Worm (Caenorhabditis elegans) whole organism, late embryonic: ENCODE results near the gene adal-1.

Experiments
- C38D4.7 ChIP-seq: fragments of 200-800 bp; sonication (Bioruptor generic); optimal IDR thresholded peaks from 2 replicates; lab custom pipeline; 2018; ENCODE audit warnings: mild to moderate bottlenecking, missing genetic modification characterization, moderate library complexity, missing compliant biosample characterization
- F13H6.1 ChIP-seq: sonication (generic microtip); optimal IDR thresholded peaks from 2 replicates; lab custom pipeline; 2016; ENCODE audit warnings: missing genetic modification characterization, missing compliant biosample characterization
- ahr-1 ChIP-seq: sonication (generic microtip); optimal IDR thresholded peaks from 2 replicates; lab custom pipeline; 2016; ENCODE audit warnings: missing genetic modification characterization, missing compliant biosample characterization
- ama-1 ChIP-seq: fragments of 150-350 bp; optimal IDR thresholded peaks from 2 replicates; lab custom pipeline; 2014
- ceh-2 ChIP-seq: sonication (generic microtip); optimal IDR thresholded peaks from 2 replicates; lab custom pipeline; 2016; ENCODE audit warnings: missing genotype, missing genetic modification characterization, missing compliant biosample characterization
- ceh-22 ChIP-seq: sonication (generic microtip); optimal IDR thresholded peaks from 2 replicates; lab custom pipeline; 2017; ENCODE audit warnings: missing biosample characterization, missing genetic modification characterization
- ceh-24 ChIP-seq: sonication (generic microtip); optimal IDR thresholded peaks from 2 replicates; lab custom pipeline; 2016; ENCODE audit warnings: mild to moderate bottlenecking, missing genetic modification characterization, missing compliant biosample characterization
- ceh-30 ChIP-seq: fragments of 150-350 bp; optimal IDR thresholded peaks from 2 replicates; lab custom pipeline; 2014; ENCODE audit warnings: missing biosample characterization, missing genetic modification characterization
- ceh-31 ChIP-seq: sonication (generic microtip); optimal IDR thresholded peaks from 2 replicates; lab custom pipeline; 2016; ENCODE audit warnings: missing genetic modification characterization, missing compliant biosample characterization
- ceh-34 ChIP-seq: sonication (generic microtip); optimal IDR thresholded peaks from 2 replicates; lab custom pipeline; 2016; ENCODE audit warnings: mild to moderate bottlenecking, missing genetic modification characterization, missing compliant biosample characterization
- ceh-6 ChIP-seq: fragments of 200-800 bp; sonication (Bioruptor generic); optimal IDR thresholded peaks from 2 replicates; lab custom pipeline; 2018; ENCODE audit warnings: mild to moderate bottlenecking, missing genetic modification characterization, missing compliant biosample characterization
- dmd-4 ChIP-seq: sonication (generic microtip); optimal IDR thresholded peaks from 2 replicates; lab custom pipeline; 2016; ENCODE audit warnings: borderline replicate concordance, missing genetic modification characterization, missing compliant biosample characterization
- elt-2 ChIP-seq: sonication (generic microtip); optimal IDR thresholded peaks from 2 replicates; lab custom pipeline; 2016; ENCODE audit warnings: missing genetic modification reagents, missing genetic modification characterization, missing compliant biosample characterization
- ets-4 ChIP-seq: sonication (generic microtip); optimal IDR thresholded peaks from 2 replicates; lab custom pipeline; 2016; ENCODE audit warnings: missing genetic modification characterization, missing compliant biosample characterization
- hlh-13 ChIP-seq: fragments of 200-800 bp; sonication (Bioruptor generic); optimal IDR thresholded peaks from 2 replicates; lab custom pipeline; 2018; ENCODE audit warnings: mild to moderate bottlenecking, missing genetic modification characterization, missing compliant biosample characterization
- hlh-15 ChIP-seq: sonication (generic microtip); optimal IDR thresholded peaks from 2 replicates; lab custom pipeline; 2016; ENCODE audit warnings: missing genetic modification characterization, missing compliant biosample characterization
- hlh-6 ChIP-seq: sonication (generic microtip); optimal IDR thresholded peaks from 2 replicates; lab custom pipeline; 2016; ENCODE audit warnings: missing genotype, missing genetic modification characterization, missing compliant biosample characterization
- madf-2 ChIP-seq: sonication (generic microtip); optimal IDR thresholded peaks from 2 replicates; lab custom pipeline; 2017; ENCODE audit warnings: missing genetic modification characterization, missing compliant biosample characterization
- nfya-1 ChIP-seq: sonication (generic microtip); optimal IDR thresholded peaks from 2 replicates; lab custom pipeline; 2017; ENCODE audit warnings: missing genetic modification characterization, mild to moderate bottlenecking, missing compliant biosample characterization, antibody characterized with exemption, moderate library complexity
- npax-4 ChIP-seq: sonication (generic microtip); optimal IDR thresholded peaks from 2 replicates; lab custom pipeline; 2016; ENCODE audit warnings: missing genetic modification characterization, missing compliant biosample characterization
- odd-2 ChIP-seq: sonication (generic microtip); optimal IDR thresholded peaks from 2 replicates; lab custom pipeline; 2017; ENCODE audit warnings: antibody characterized with exemption, mild to moderate bottlenecking, missing genetic modification characterization, missing compliant biosample characterization
- pag-3 ChIP-seq: sonication (generic microtip); optimal IDR thresholded peaks from 2 replicates; lab custom pipeline; 2016; ENCODE audit warnings: missing compliant biosample characterization, missing genetic modification characterization, borderline replicate concordance
- pax-1 ChIP-seq: fragments of 150-350 bp; optimal IDR thresholded peaks from 2 replicates; lab custom pipeline; 2014; ENCODE audit warnings: missing biosample characterization, missing genetic modification characterization
- pha-2 ChIP-seq: sonication (generic microtip); optimal IDR thresholded peaks from 2 replicates; lab custom pipeline; 2017; ENCODE audit warnings: mild to moderate bottlenecking, missing genetic modification characterization, missing compliant biosample characterization
- pha-4 ChIP-seq: fragments of 150-350 bp; optimal IDR thresholded peaks from 2 replicates; lab custom pipeline; 2018; ENCODE audit warnings: missing biosample characterization, missing genetic modification reagents, missing genetic modification characterization
- pqm-1 ChIP-seq: sonication (generic microtip); optimal IDR thresholded peaks from 2 replicates; lab custom pipeline; 2016; ENCODE audit warnings: missing genetic modification characterization, missing compliant biosample characterization
- ref-2 ChIP-seq: sonication (generic microtip); optimal IDR thresholded peaks from 2 replicates; lab custom pipeline; 2016; ENCODE audit warnings: missing genetic modification characterization, missing compliant biosample characterization
- rnt-1 ChIP-seq: sonication (generic microtip); optimal IDR thresholded peaks from 2 replicates; lab custom pipeline; 2016; ENCODE audit warnings: missing genetic modification characterization, missing compliant biosample characterization
- sdc-2 ChIP-seq: sonication (generic microtip); optimal IDR thresholded peaks from 2 replicates; lab custom pipeline; 2016; ENCODE audit warnings: missing genotype, missing genetic modification characterization, missing compliant biosample characterization
- sox-2 ChIP-seq: fragments of 200-800 bp; sonication (Bioruptor generic); IDR thresholded peaks from 2 replicates; pipeline ENCODE4 v1.3.6; 2022; ENCODE audit warnings: missing genetic modification reagents, missing genetic modification characterization, missing compliant biosample characterization
- sox-4 ChIP-seq: sonication (generic microtip); optimal IDR thresholded peaks from 2 replicates; lab custom pipeline; 2017; ENCODE audit warnings: mild to moderate bottlenecking, missing genetic modification characterization, inconsistent platforms, missing compliant biosample characterization
- tbx-2 ChIP-seq: sonication (generic microtip); optimal IDR thresholded peaks from 2 replicates; lab custom pipeline; 2016; ENCODE audit warnings: missing genetic modification characterization, missing compliant biosample characterization
- ttx-3 ChIP-seq: sonication (generic microtip); optimal IDR thresholded peaks from 2 replicates; lab custom pipeline; 2016; ENCODE audit warnings: missing genetic modification reagents, missing genetic modification characterization, missing compliant biosample characterization
- unc-42 ChIP-seq: sonication (generic microtip); optimal IDR thresholded peaks from 2 replicates; lab custom pipeline; 2016; ENCODE audit warnings: missing genotype, missing genetic modification characterization, missing compliant biosample characterization
- unc-55 ChIP-seq: sonication (generic microtip); optimal IDR thresholded peaks from 2 replicates; lab custom pipeline; 2017; ENCODE audit warnings: missing biosample characterization, missing genetic modification reagents, missing genetic modification characterization
- ztf-16 ChIP-seq: sonication (generic microtip); optimal IDR thresholded peaks from 2 replicates; lab custom pipeline; 2017; ENCODE audit warnings: missing genetic modification characterization, missing compliant biosample characterization

adal-1 gene

DNA sequence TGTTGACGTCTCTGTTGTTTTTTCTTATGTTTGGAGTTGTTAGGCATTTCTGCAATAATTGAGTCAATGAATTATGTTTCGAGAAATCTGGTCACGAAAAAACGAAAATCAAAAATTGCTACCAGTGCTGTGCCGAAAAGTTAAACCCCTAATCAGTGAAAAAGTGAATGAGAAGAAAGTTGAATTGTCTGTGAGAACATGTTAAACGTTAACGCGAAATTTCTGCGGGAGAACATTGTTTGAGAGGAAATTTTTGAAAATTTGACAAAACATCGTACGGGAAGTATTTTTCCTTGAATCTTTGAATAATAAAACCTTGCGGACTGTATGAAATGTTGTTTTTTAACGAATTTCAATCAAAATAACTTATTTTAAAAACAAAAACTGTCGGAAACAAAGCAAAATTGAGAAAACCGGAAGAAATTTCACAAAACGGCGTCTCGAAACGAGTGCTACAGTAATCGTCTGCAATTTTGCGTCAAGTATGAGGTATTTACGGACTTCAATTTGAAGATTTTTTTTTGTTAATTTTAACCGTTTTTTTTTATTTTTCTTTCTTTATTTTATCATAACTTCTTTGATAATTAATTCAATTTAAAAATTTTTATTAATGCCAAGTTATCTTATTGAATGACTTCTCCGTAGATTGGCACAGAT is at the start of gene adal-1:
adal-1 (minus strand) TSS at position 51 of the 657 bp plus-strand sequence.
- no peak for TF ChIP-seq unc-55 (GFP tag; lab: Kevin White, UChicago)
- no peak for TF ChIP-seq ceh-6
- TF ChIP-seq ceh-24 (tag; lab: Kevin White, UChicago), result no peak
- TF ChIP-seq odd-2 (tag; lab: Kevin White, UChicago), result no peak
- TF ChIP-seq ztf-16 (tag; lab: Kevin White, UChicago), result no peak
- no peak for TF ChIP-seq unc-42 (tag; lab: Kevin White, UChicago)
- TF ChIP-seq elt-2 (tag; lab: Kevin White, UChicago), result no peak

DNA sequence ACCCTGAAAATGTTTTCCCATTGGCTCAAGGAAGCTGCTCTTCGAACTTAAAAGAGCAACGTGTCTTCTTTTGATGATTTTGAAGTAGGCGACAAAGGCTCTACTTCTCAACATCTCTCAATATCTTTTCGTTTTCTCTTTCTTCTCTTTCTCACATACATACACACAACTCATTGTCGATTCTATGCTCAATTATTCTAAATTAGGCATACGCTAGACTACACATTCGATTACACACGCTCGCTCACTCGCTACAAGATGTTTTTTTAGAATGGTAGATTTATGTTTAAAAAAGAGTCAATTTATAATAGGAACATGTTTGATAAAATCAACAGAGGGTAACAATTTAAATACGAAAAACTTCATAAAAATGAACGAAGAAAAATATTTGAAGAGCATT is 48.1 kb upstream of the adal-1 start:
- TF ChIP-seq pha-4 (tag; lab: Kevin White, UChicago) (no peak), unc-55 (GFP tag; lab: Kevin White, UChicago) (no peak), ceh-31 (tag; lab: Kevin White, UChicago) (peak; percentile 59), hlh-15 (tag; lab: Kevin White, UChicago) (no peak)

DNA sequence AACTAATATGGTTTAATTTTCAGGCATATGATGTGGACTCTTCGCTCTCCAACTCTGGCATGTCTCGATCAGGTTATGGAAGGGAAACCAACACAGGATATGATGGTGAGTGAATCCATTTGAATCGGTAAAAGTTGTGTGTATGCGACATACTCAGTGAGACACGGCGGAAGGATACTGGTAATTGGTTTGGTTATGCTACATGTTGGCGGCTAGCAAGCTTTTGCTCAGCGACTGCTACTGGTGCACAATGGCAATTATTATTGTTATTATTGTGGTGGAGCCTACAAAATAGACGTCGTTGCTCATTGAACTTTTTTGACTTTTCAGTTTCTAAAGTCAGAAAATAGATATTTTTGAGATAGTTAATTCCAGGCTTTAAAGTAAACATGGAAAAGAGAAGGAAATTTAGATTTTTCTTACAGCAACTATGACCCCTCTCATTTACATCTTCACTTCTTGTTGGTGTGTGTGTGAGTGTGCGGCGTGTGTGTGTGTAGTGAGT is 47.3 kb upstream of the adal-1 start:
- TF ChIP-seq rnt-1 (no peak), ceh-2 (no peak), hlh-15 (tag; lab: Kevin White, UChicago) (no peak), pag-3 (tag; lab: Kevin White, UChicago) (no peak), sox-4 (no peak), ceh-24 (tag; lab: Kevin White, UChicago) (no peak), unc-42 (tag; lab: Kevin White, UChicago) (peak; percentile 67), nfya-1 (tag; lab: Kevin White, UChicago) (peak; percentile 1)
- TF ChIP-seq, all 69 proteins: peak for 2

DNA sequence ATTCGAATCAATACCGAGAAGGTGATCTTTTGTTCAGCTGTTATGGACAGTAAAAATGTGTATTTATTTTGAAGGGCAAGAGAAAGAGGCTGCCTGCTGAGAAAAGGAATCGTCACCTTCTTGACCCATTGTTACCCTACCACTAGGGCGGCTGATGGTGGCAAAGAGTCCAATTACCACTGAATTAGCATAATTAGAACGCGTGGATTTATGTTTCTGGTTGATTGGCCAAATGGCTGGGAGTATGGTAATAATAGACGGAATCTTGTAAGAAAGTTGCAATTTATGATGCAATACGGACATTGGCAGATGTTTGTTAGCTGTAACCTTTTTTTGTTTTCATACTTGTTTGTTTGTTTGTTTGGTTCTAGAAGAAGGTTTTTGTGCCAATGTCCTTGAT is 46.4 kb upstream of the adal-1 start:
- no peak for TF ChIP-seq ama-1
- TF ChIP-seq ceh-6, result no peak
- TF ChIP-seq hlh-6 (tag; lab: Kevin White, UChicago), result no peak
- no peak for TF ChIP-seq nfya-1 (tag; lab: Kevin White, UChicago)
- TF ChIP-seq madf-2, result no peak
- no peak for TF ChIP-seq pha-4 (tag; lab: Kevin White, UChicago)
- TF ChIP-seq sox-2 (GFP tag; lab: Robert Waterston, UW), result peak; percentile 63; the same call in 1 of the 2 replicates
- no peak for TF ChIP-seq pax-1 (tag; lab: Kevin White, UChicago)
- TF ChIP-seq unc-42 (tag; lab: Kevin White, UChicago), result peak; percentile 9
- no peak for TF ChIP-seq npax-4 (tag; lab: Kevin White, UChicago)
- no peak for TF ChIP-seq ztf-16 (tag; lab: Kevin White, UChicago)
- no peak for TF ChIP-seq ceh-30 (tag; lab: Kevin White, UChicago)
- TF ChIP-seq dmd-4 (tag; lab: Kevin White, UChicago), result no peak
- no peak for TF ChIP-seq ets-4 (tag; lab: Kevin White, UChicago)
- TF ChIP-seq sdc-2 (tag; lab: Kevin White, UChicago), result no peak
- TF ChIP-seq ttx-3 (tag; lab: Kevin White, UChicago), result no peak
- TF ChIP-seq tbx-2 (tag; lab: Kevin White, UChicago), result no peak
- no peak for TF ChIP-seq ahr-1 (tag; lab: Kevin White, UChicago)
- TF ChIP-seq F13H6.1, result no peak
- TF ChIP-seq ref-2, result peak; percentile 41
- TF ChIP-seq hlh-15 (tag; lab: Kevin White, UChicago), result no peak
- no peak for TF ChIP-seq pha-2 (tag; lab: Kevin White, UChicago)
- peak; percentile 14 for TF ChIP-seq ceh-34 (tag; lab: Kevin White, UChicago)
- no peak for TF ChIP-seq hlh-13 (GFP tag; lab: Kevin White, UChicago)
- no peak for TF ChIP-seq ceh-22
- no peak for TF ChIP-seq C38D4.7 (GFP tag; lab: Kevin White, UChicago)
- TF ChIP-seq pqm-1 (tag; lab: Kevin White, UChicago), result no peak
- TF ChIP-seq ceh-31 (tag; lab: Kevin White, UChicago), result peak; percentile 71
